Fruit fly (Drosophila melanogaster) whole organism, prepupa: ENCODE results near the gene CG42500.

Source experiments
- CG10631 ChIP-seq: fragments of 200-800 bp; sonication (Bioruptor generic); optimal IDR thresholded peaks from 2 replicates; lab custom pipeline; 2016; ENCODE audit warnings: missing biosample characterization, missing genetic modification characterization
- CG10669 ChIP-seq: fragments of 200-800 bp; sonication (Bioruptor generic); optimal IDR thresholded peaks from 3 replicates; lab custom pipeline; 2018; ENCODE audit warnings: missing biosample characterization, mild to moderate bottlenecking, missing genetic modification characterization, moderate library complexity
- CG15336 ChIP-seq: fragments of 200-800 bp; sonication (Bioruptor generic); IDR thresholded peaks from 2 replicates; pipeline ENCODE4 v1.3.6; 2022; ENCODE audit warnings: missing biosample characterization, missing genetic modification characterization
- CG1621 ChIP-seq: fragments of 200-800 bp; sonication (Bioruptor generic); optimal IDR thresholded peaks from 3 replicates; lab custom pipeline; 2018; ENCODE audit warnings: missing biosample characterization, mild to moderate bottlenecking, missing genetic modification characterization
- CG16779 ChIP-seq: fragments of 200-800 bp; sonication (Bioruptor generic); optimal IDR thresholded peaks from 3 replicates; lab custom pipeline; 2017; ENCODE audit warnings: missing biosample characterization, mild to moderate bottlenecking, missing genetic modification characterization
- CG3032 ChIP-seq: fragments of 200-800 bp; optimal IDR thresholded peaks from 2 replicates; lab custom pipeline; 2019; ENCODE audit warnings: missing biosample characterization, mild to moderate bottlenecking, missing genetic modification characterization, moderate library complexity
- CG32006 ChIP-seq: fragments of 200-800 bp; sonication (Bioruptor generic); optimal IDR thresholded peaks from 3 replicates; lab custom pipeline; 2017; ENCODE audit warnings: missing biosample characterization, mild to moderate bottlenecking, missing genetic modification characterization
- CG34406 ChIP-seq: fragments of 200-800 bp; sonication (Bioruptor generic); optimal IDR thresholded peaks from 3 replicates; lab custom pipeline; 2016; ENCODE audit warnings: missing biosample characterization, missing genetic modification characterization
- CG3919 ChIP-seq: fragments of 200-800 bp; sonication (Bioruptor generic); optimal IDR thresholded peaks from 3 replicates; lab custom pipeline; 2016; ENCODE audit warnings: missing biosample characterization, missing genetic modification characterization
- CG4318 ChIP-seq: fragments of 200-800 bp; sonication (Bioruptor generic); optimal IDR thresholded peaks from 3 replicates; lab custom pipeline; 2017; ENCODE audit warnings: missing biosample characterization, mild to moderate bottlenecking, missing genetic modification characterization
- CG6163 ChIP-seq: fragments of 200-800 bp; sonication (Bioruptor generic); IDR thresholded peaks from 3 replicates; pipeline ENCODE4 v1.3.6; 2022; ENCODE audit warnings: missing biosample characterization, missing genetic modification characterization
- CG6276 ChIP-seq: fragments of 200-800 bp; sonication (Bioruptor generic); optimal IDR thresholded peaks from 2 replicates; lab custom pipeline; 2017; ENCODE audit warnings: missing biosample characterization, mild to moderate bottlenecking, missing genetic modification characterization
- CG6792 ChIP-seq: fragments of 200-800 bp; sonication (Bioruptor generic); optimal IDR thresholded peaks from 3 replicates; lab custom pipeline; 2016; ENCODE audit warnings: missing biosample characterization, missing genetic modification characterization
- CG6854 ChIP-seq: fragments of 200-800 bp; sonication (Bioruptor generic); optimal IDR thresholded peaks from 2 replicates; lab custom pipeline; 2017; ENCODE audit warnings: missing biosample characterization, mild to moderate bottlenecking, missing genetic modification characterization
- CG7368 ChIP-seq: fragments of 200-800 bp; sonication (Bioruptor generic); optimal IDR thresholded peaks from 3 replicates; lab custom pipeline; 2016; ENCODE audit warnings: missing biosample characterization, missing genetic modification characterization
- CG8119 ChIP-seq: fragments of 200-800 bp; sonication (Bioruptor generic); IDR thresholded peaks from 3 replicates; pipeline ENCODE4 v1.3.6; 2022; ENCODE audit warnings: missing biosample characterization, missing genetic modification characterization
- CG8632 ChIP-seq: fragments of 200-800 bp; sonication (Bioruptor generic); optimal IDR thresholded peaks from 3 replicates; lab custom pipeline; 2016; ENCODE audit warnings: missing biosample characterization, missing genetic modification characterization
- Eip75B ChIP-seq: fragments of 200-800 bp; sonication (Bioruptor generic); optimal IDR thresholded peaks from 3 replicates; lab custom pipeline; 2016; ENCODE audit warnings: missing biosample characterization, missing genetic modification characterization
- Eip78C ChIP-seq: fragments of 200-800 bp; sonication (Bioruptor generic); peaks from one replicate; lab custom pipeline; 2016; ENCODE audit warnings: missing biosample characterization, missing genetic modification characterization
- Eip93F ChIP-seq: fragments of 200-800 bp; sonication (Bioruptor generic); optimal IDR thresholded peaks from 2 replicates; lab custom pipeline; 2016; ENCODE audit warnings: missing biosample characterization, mild to moderate bottlenecking, missing genetic modification characterization
- Ets21C ChIP-seq: fragments of 200-800 bp; sonication (Bioruptor generic); optimal IDR thresholded peaks from 3 replicates; lab custom pipeline; 2016; ENCODE audit warnings: missing biosample characterization, missing genetic modification characterization
- Ets96B ChIP-seq: fragments of 200-800 bp; optimal IDR thresholded peaks from 2 replicates; lab custom pipeline; 2019; ENCODE audit warnings: missing biosample characterization, mild to moderate bottlenecking, missing genetic modification characterization, moderate library complexity
- Gug ChIP-seq: fragments of 200-800 bp; sonication (Bioruptor generic); IDR thresholded peaks from 2 replicates; pipeline ENCODE4 v1.3.6; 2022; ENCODE audit warnings: missing biosample characterization, missing genetic modification characterization
- Hr38 ChIP-seq: sonication (Bioruptor generic); optimal IDR thresholded peaks from 2 replicates; lab custom pipeline; 2016; ENCODE audit warnings: missing biosample characterization, missing genetic modification characterization
- Hr39 ChIP-seq: fragments of 200-800 bp; sonication (Bioruptor generic); optimal IDR thresholded peaks from 2 replicates; lab custom pipeline; 2016; ENCODE audit warnings: missing biosample characterization, missing genetic modification characterization
- Hr4 ChIP-seq: fragments of 200-800 bp; sonication (Bioruptor generic); optimal IDR thresholded peaks from 3 replicates; lab custom pipeline; 2016; ENCODE audit warnings: missing biosample characterization, missing genetic modification characterization
- Met ChIP-seq: fragments of 200-800 bp; sonication (Bioruptor generic); optimal IDR thresholded peaks from 3 replicates; lab custom pipeline; 2016; ENCODE audit warnings: missing biosample characterization, missing genetic modification characterization
- OdsH ChIP-seq: fragments of 200-800 bp; sonication (Bioruptor generic); optimal IDR thresholded peaks from 3 replicates; lab custom pipeline; 2016; ENCODE audit warnings: missing biosample characterization, missing genetic modification characterization
- Sox102F ChIP-seq: fragments of 200-800 bp; sonication (Bioruptor generic); optimal IDR thresholded peaks from 2 replicates; lab custom pipeline; 2016; ENCODE audit warnings: missing biosample characterization, mild to moderate bottlenecking, missing genetic modification characterization
- Sox14 ChIP-seq: fragments of 200-800 bp; sonication (Bioruptor generic); optimal IDR thresholded peaks from 3 replicates; lab custom pipeline; 2016; ENCODE audit warnings: missing biosample characterization, missing genetic modification characterization
- Sox15 ChIP-seq: fragments of 200-800 bp; sonication (Bioruptor generic); optimal IDR thresholded peaks from 3 replicates; lab custom pipeline; 2016; ENCODE audit warnings: missing biosample characterization, missing genetic modification characterization
- achi ChIP-seq: fragments of 200-800 bp; sonication (Bioruptor generic); optimal IDR thresholded peaks from 3 replicates; lab custom pipeline; 2016; ENCODE audit warnings: missing biosample characterization, missing genetic modification characterization
- acj6 ChIP-seq: fragments of 200-800 bp; sonication (Bioruptor generic); optimal IDR thresholded peaks from 3 replicates; lab custom pipeline; 2016; ENCODE audit warnings: missing biosample characterization, missing genetic modification characterization
- cyc ChIP-seq: fragments of 200-800 bp; sonication (Bioruptor generic); optimal IDR thresholded peaks from 3 replicates; lab custom pipeline; 2016; ENCODE audit warnings: missing biosample characterization, missing genetic modification characterization
- dac ChIP-seq: fragments of 200-800 bp; sonication (Bioruptor generic); optimal IDR thresholded peaks from 2 replicates; lab custom pipeline; 2017; ENCODE audit warnings: missing biosample characterization, mild to moderate bottlenecking, missing genetic modification characterization
- dsx ChIP-seq: fragments of 200-800 bp; optimal IDR thresholded peaks from 3 replicates; lab custom pipeline; 2019; ENCODE audit warnings: missing biosample characterization, mild to moderate bottlenecking, missing genetic modification characterization, moderate library complexity; ENCODE audit not compliant: poor library complexity, severe bottlenecking
- eg ChIP-seq: fragments of 200-800 bp; sonication (Bioruptor generic); IDR thresholded peaks from 3 replicates; pipeline ENCODE4 v1.3.6; 2022; ENCODE audit warnings: missing biosample characterization, missing genetic modification characterization
- esn ChIP-seq: fragments of 200-800 bp; sonication (Bioruptor generic); optimal IDR thresholded peaks from 2 replicates; lab custom pipeline; 2016; ENCODE audit warnings: missing biosample characterization, mild to moderate bottlenecking, missing genetic modification characterization, moderate library complexity
- fd59A ChIP-seq: fragments of 200-800 bp; sonication (Bioruptor generic); optimal IDR thresholded peaks from 2 replicates; lab custom pipeline; 2017; ENCODE audit warnings: missing biosample characterization, mild to moderate bottlenecking, missing genetic modification characterization, missing genetic modification reagents
- fd85E ChIP-seq: fragments of 200-800 bp; sonication (Bioruptor generic); optimal IDR thresholded peaks from 3 replicates; lab custom pipeline; 2016; ENCODE audit warnings: missing biosample characterization, missing genetic modification characterization
- fkh ChIP-seq: fragments of 200-800 bp; sonication (Bioruptor generic); optimal IDR thresholded peaks from 3 replicates; lab custom pipeline; 2017; ENCODE audit warnings: missing biosample characterization, mild to moderate bottlenecking, missing genetic modification characterization, moderate library complexity
- lz ChIP-seq: fragments of 200-800 bp; sonication (Bioruptor generic); optimal IDR thresholded peaks from 3 replicates; lab custom pipeline; 2016; ENCODE audit warnings: missing biosample characterization, missing genetic modification characterization
- net ChIP-seq: fragments of 200-800 bp; sonication (Bioruptor generic); optimal IDR thresholded peaks from 3 replicates; lab custom pipeline; 2016; ENCODE audit warnings: missing biosample characterization, missing genetic modification characterization
- pdm3 ChIP-seq: fragments of 200-800 bp; sonication (Bioruptor generic); optimal IDR thresholded peaks from 3 replicates; lab custom pipeline; 2016; ENCODE audit warnings: missing biosample characterization, missing genetic modification characterization
- salr ChIP-seq, 2 experiments: fragments of 200-800 bp; sonication (Bioruptor generic); optimal IDR thresholded peaks; 3 replicates each; lab custom pipeline; 2016 to 2018; ENCODE audit warnings: missing biosample characterization in 2 of 2, missing genetic modification characterization in 2 of 2, mild to moderate bottlenecking in 1 of 2
- spab ChIP-seq: fragments of 200-800 bp; sonication (Bioruptor generic); optimal IDR thresholded peaks from 2 replicates; lab custom pipeline; 2017; ENCODE audit warnings: missing biosample characterization, mild to moderate bottlenecking, missing genetic modification characterization, missing genetic modification reagents
- ss ChIP-seq, 2 experiments: fragments of 200-800 bp; sonication (Bioruptor generic); optimal IDR thresholded peaks; 2 replicates in 1 of 2; 3 replicates in 1 of 2; lab custom pipeline; 2017 to 2018; ENCODE audit warnings: mild to moderate bottlenecking in 2 of 2, missing biosample characterization in 2 of 2, missing genetic modification characterization in 2 of 2, moderate library complexity in 1 of 2
- vri ChIP-seq: fragments of 200-800 bp; sonication (Bioruptor generic); optimal IDR thresholded peaks from 3 replicates; lab custom pipeline; 2016; ENCODE audit warnings: missing biosample characterization, mild to moderate bottlenecking, missing genetic modification characterization

Gene CG42500

dm6 chr3R:14131972-14132371 lies 20.5 kb downstream of the CG42500 start, which contains the start of gene CG14356:
CG14356 (minus strand) TSS chr3R:14132072.
- TF ChIP-seq Eip78C (GFP tag; lab: Kevin White, UChicago) (peak; percentile 41), CG4318 (GFP tag; lab: Kevin White, UChicago) (no peak)
- TF ChIP-seq, all 60 proteins: peak for 1

- TF ChIP-seq Sox15 (GFP tag; lab: Kevin White, UChicago) (peak; percentile 87), CG32006 (GFP tag; lab: Kevin White, UChicago) (peak; percentile 92), CG7368 (GFP tag; lab: Kevin White, UChicago) (peak; percentile 88), eg (GFP tag; lab: Robert Waterston, UW) (peak; percentile 87), CG4318 (GFP tag; lab: Kevin White, UChicago) (peak; percentile 80), lz (GFP tag; lab: Kevin White, UChicago) (peak; percentile 87), vri (GFP tag; lab: Kevin White, UChicago) (peak; percentile 84), cyc (GFP tag; lab: Kevin White, UChicago) (peak; percentile 89), CG6854 (peak; percentile 57), Hr38 (GFP tag; lab: Kevin White, UChicago) (no peak), fd85E (GFP tag; lab: Kevin White, UChicago) (peak; percentile 59), CG6276 (GFP tag; lab: Kevin White, UChicago) (no peak), Gug (GFP tag; lab: Robert Waterston, UW) (peak; percentile 84), CG1621 (tag; lab: Kevin White, UChicago) (peak; percentile 51), Eip75B (GFP tag; lab: Kevin White, UChicago) (peak; percentile 78), esn (peak; percentile 91), CG8119 (GFP tag; lab: Robert Waterston, UW) (peak; percentile 83), net (GFP tag; lab: Kevin White, UChicago) (peak; percentile 82), Sox102F (peak; percentile 79), CG10669 (GFP tag; lab: Kevin White, UChicago) (peak; percentile 87), pdm3 (GFP tag; lab: Kevin White, UChicago) (peak; percentile 84), spab (GFP tag; lab: Kevin White, UChicago) (no peak), acj6 (GFP tag; lab: Kevin White, UChicago) (peak; percentile 92), ss (GFP tag; optimal IDR thresholded peaks at IDR 0.05; lab: Kevin White, UChicago) (peak in 1 of 2 experiments; percentile 86), fd59A (peak; percentile 71), CG3032 (tag; lab: Kevin White, UChicago) (peak; percentile 93), CG6163 (peak; percentile 87), CG10631 (peak; percentile 96), CG34406 (peak; percentile 92), CG8632 (GFP tag; lab: Kevin White, UChicago) (peak; percentile 92), Ets96B (tag; lab: Kevin White, UChicago) (peak; percentile 88), Hr39 (peak; percentile 87), Ets21C (GFP tag; lab: Kevin White, UChicago) (peak; percentile 78), Eip78C (GFP tag; lab: Kevin White, UChicago) (peak; percentile 96), CG3919 (peak; percentile 92), CG6792 (GFP tag; lab: Kevin White, UChicago) (peak; percentile 87), achi (GFP tag; lab: Kevin White, UChicago) (peak; percentile 92), salr (GFP tag; optimal IDR thresholded peaks at IDR 0.05; lab: Kevin White, UChicago) (peak; percentile 49 to 87), Hr4 (peak; percentile 78), dsx (GFP tag; lab: Kevin White, UChicago) (peak; percentile 82), Eip93F (GFP tag; lab: Kevin White, UChicago) (peak; percentile 33), fkh (GFP tag; lab: Kevin White, UChicago) (peak; percentile 83), Met (GFP tag; lab: Kevin White, UChicago) (peak; percentile 86), dac (GFP tag; lab: Kevin White, UChicago) (peak; percentile 63), Sox14 (peak; percentile 73), CG15336 (GFP tag; lab: Robert Waterston, UW) (peak; percentile 86), CG16779 (tag; lab: Kevin White, UChicago) (no peak), OdsH (GFP tag; lab: Kevin White, UChicago) (peak; percentile 93)
Measured at dm6 chr3R:14125479-14126121, 26.9 kb downstream of the CG42500 start, which contains the start of the genes 140up and Polr2B. 140up (minus strand) TSS chr3R:14125548. Polr2B (plus strand) TSS chr3R:14125791.
